Fruit fly (Drosophila melanogaster): Measurements from ENCODE around the gene CG9135.

The CG9135 gene

DNA sequence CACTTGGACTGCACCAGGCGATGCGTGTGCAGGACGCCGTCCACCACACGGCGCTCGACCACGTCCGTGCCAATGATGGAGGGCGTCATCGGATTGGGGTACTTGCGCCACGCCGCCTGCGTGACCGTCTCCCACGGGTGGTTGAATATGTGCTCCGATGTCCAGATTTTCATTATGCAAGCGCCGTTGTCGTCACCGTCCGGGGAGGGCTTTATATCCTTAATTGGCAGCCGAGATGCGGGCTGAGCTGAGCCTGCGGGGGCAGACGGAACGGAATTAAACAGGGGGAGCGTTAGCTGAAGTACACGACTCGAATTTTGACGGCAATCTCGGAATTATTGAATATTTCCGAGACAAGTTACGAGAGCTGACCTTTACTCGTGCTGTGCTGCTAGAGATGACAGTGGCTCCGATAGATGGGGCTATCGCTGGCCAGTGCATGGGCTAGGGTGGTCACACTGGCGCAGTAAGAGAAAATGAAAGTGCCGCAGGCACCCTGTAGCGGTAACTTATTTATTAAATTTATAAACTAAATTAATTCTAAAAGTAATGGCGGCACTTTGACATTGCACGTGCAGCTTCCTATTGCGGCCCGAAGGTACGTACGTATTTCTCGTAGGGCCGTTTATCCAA is 3.0 kb upstream of the CG9135 start, which contains the start of gene IPIP (continued):
- TF ChIP-seq Doc3 (GFP tag; IDR thresholded peaks at IDR 0.05; ENCODE audit: partially characterized antibody) (peak; percentile 73), CG1529 (GFP tag; optimal IDR thresholded peaks at IDR 0.05) (no peak), seq (GFP tag; IDR thresholded peaks at IDR 0.05) (no peak), CG12155 (GFP tag; optimal IDR thresholded peaks at IDR 0.05) (peak; percentile 53), CG1024 (GFP tag; IDR thresholded peaks at IDR 0.05) (0 out of 2 replicates have a peak, but pooled peaks have one; percentile 43), CG17568 (GFP tag; optimal IDR thresholded peaks at IDR 0.05) (no peak), Xbp1 (GFP tag; optimal IDR thresholded peaks at IDR 0.05) (peak; percentile 47), grau (tag; optimal IDR thresholded peaks at IDR 0.05) (peak; percentile 2), eyg (GFP tag; optimal IDR thresholded peaks at IDR 0.05) (no peak), ATbp (GFP tag; optimal IDR thresholded peaks at IDR 0.05) (peak; percentile 25), nom (GFP tag; optimal IDR thresholded peaks at IDR 0.05) (peak; percentile 59), Mes4 (GFP tag; optimal IDR thresholded peaks at IDR 0.05) (no peak), Scr (GFP tag; IDR thresholded peaks at IDR 0.05; ENCODE audit: partially characterized antibody) (peak; percentile 79), CG3847 (GFP tag; IDR thresholded peaks at IDR 0.05) (peak; percentile 70), HLH3B (GFP tag; IDR thresholded peaks at IDR 0.05) (no peak), caup (GFP tag; optimal IDR thresholded peaks at IDR 0.05; ENCODE audit: severe bottlenecking) (peak; percentile 53), kay (GFP tag; optimal IDR thresholded peaks at IDR 0.05) (no peak), stwl (tag; optimal IDR thresholded peaks at IDR 0.05) (peak; percentile 79), Bgb (GFP tag; IDR thresholded peaks at IDR 0.05; ENCODE audit: partially characterized antibody) (peak; percentile 91), CG11696 (GFP tag; IDR thresholded peaks at IDR 0.05) (no peak), CG4707 (GFP tag; optimal IDR thresholded peaks at IDR 0.05) (no peak), dan (GFP tag; IDR thresholded peaks at IDR 0.05) (no peak), zen2 (GFP tag; IDR thresholded peaks at IDR 0.05; ENCODE audit: partially characterized antibody) (peak; percentile 54; the same call in 1 of the 3 replicates), HLHmδ (GFP tag; optimal IDR thresholded peaks at IDR 0.05) (peak; percentile 3), Stat92E (GFP tag; optimal IDR thresholded peaks at IDR 0.05) (no peak), CG18262 (tag; optimal IDR thresholded peaks at IDR 0.05) (peak; percentile 12), Neu2 (GFP tag; optimal IDR thresholded peaks at IDR 0.05; ENCODE audit: borderline replicate concordance) (no peak), ind (GFP tag; optimal IDR thresholded peaks at IDR 0.05) (peak; percentile 12), HmgZ (tag; optimal IDR thresholded peaks at IDR 0.05) (peak; percentile 59), CG10543 (GFP tag; optimal IDR thresholded peaks at IDR 0.05) (peak; percentile 51), CG1603 (tag; optimal IDR thresholded peaks at IDR 0.05) (peak; percentile 66), cato (GFP tag; optimal IDR thresholded peaks at IDR 0.05; ENCODE audit: borderline replicate concordance) (no peak), lov (optimal IDR thresholded peaks at IDR 0.05) (no peak), lov (GFP tag; IDR thresholded peaks at IDR 0.05) (peak; percentile 60; the same call in 1 of the 3 replicates), CG16813 (GFP tag; IDR thresholded peaks at IDR 0.05; ENCODE audit: partially characterized antibody) (peak; percentile 87), Dad (GFP tag; optimal IDR thresholded peaks at IDR 0.05) (peak; percentile 1), CG18619 (GFP tag; optimal IDR thresholded peaks at IDR 0.05) (peak; percentile 4), Xrp1 (GFP tag; IDR thresholded peaks at IDR 0.05) (no peak), Nf-YA (GFP tag; IDR thresholded peaks at IDR 0.05) (peak; percentile 39; the same call in 1 of the 2 replicates), otp (GFP tag; IDR thresholded peaks at IDR 0.05) (peak; percentile 34; the same call in 1 of the 3 replicates), CG7556 (GFP tag; optimal IDR thresholded peaks at IDR 0.05) (no peak), B-H2 (GFP tag; optimal IDR thresholded peaks at IDR 0.05) (peak; percentile 69), CG11085 (GFP tag; IDR thresholded peaks at IDR 0.05) (0 out of 2 replicates have a peak, but pooled peaks have one; percentile 37), CG12744 (GFP tag; optimal IDR thresholded peaks at IDR 0.05) (no peak), sr (GFP tag; IDR thresholded peaks at IDR 0.05) (0 out of 3 replicates have a peak, but pooled peaks have one; percentile 3), Hmr (GFP tag; optimal IDR thresholded peaks at IDR 0.05) (peak; percentile 31), inv (GFP tag; IDR thresholded peaks at IDR 0.05; ENCODE audit: partially characterized antibody) (peak; percentile 83), YL-1 (GFP tag; optimal IDR thresholded peaks at IDR 0.05) (peak; percentile 88)
